Worm (Caenorhabditis elegans): Measurements from ENCODE around the gene tank-1.

Gene tank-1

ce11 chrV:1302090-1302489, 16.6 kb upstream of the tank-1 start:
- TF ChIP-seq ztf-4 (tag; optimal IDR thresholded peaks at IDR 0.05) (no peak), sem-4 (tag; optimal IDR thresholded peaks at IDR 0.05) (no peak), unc-55 (GFP tag; optimal IDR thresholded peaks at IDR 0.05) (no peak), lin-39 (tag; optimal IDR thresholded peaks at IDR 0.05) (no peak), peb-1 (tag; optimal IDR thresholded peaks at IDR 0.05) (no peak)

DNA sequence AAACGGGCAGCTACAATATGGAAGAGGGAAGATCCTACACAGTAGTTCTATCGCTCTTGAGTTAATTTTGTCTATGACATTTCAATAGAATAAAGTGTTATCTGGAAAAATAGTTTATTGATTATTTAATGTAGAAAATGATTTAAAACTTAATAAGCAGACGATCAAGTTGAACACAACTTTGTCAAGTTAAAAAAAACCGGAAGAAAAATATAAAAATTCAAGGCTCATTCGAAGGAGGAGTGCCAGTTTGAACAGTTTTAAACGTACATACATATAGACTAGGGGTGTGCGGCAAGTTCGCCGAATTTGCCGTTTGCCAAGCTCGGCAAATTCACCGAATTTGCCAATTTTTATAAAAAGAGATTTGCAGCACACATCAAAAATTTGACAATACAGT, 13.7 kb upstream of the tank-1 start, which contains the start of gene egl-2:
TSS of gene egl-2 (minus strand) at position 101 of the 400 bp plus-strand sequence.
- TF ChIP-seq nhr-23 (tag; optimal IDR thresholded peaks at IDR 0.05) (no peak), nhr-6 (tag; optimal IDR thresholded peaks at IDR 0.05) (no peak), mdl-1 (tag; optimal IDR thresholded peaks at IDR 0.05) (no peak), snpc-4 (tag; optimal IDR thresholded peaks at IDR 0.05) (no peak), lsy-2 (tag; optimal IDR thresholded peaks at IDR 0.05) (no peak), C34F6.9 (tag; optimal IDR thresholded peaks at IDR 0.05) (no peak), ceh-16 (tag; optimal IDR thresholded peaks at IDR 0.05) (no peak), nhr-25 (tag; optimal IDR thresholded peaks at IDR 0.05) (no peak), blmp-1 (tag; optimal IDR thresholded peaks at IDR 0.05; ENCODE audit: insufficient read depth) (no peak), elt-1 (tag; optimal IDR thresholded peaks at IDR 0.05) (no peak), egl-27 (tag; optimal IDR thresholded peaks at IDR 0.05) (no peak), ZK546.5 (tag; optimal IDR thresholded peaks at IDR 0.05) (no peak), skn-1 (tag; optimal IDR thresholded peaks at IDR 0.05) (no peak), sem-4 (tag; optimal IDR thresholded peaks at IDR 0.05) (no peak), unc-62 (GFP tag; optimal IDR thresholded peaks at IDR 0.05) (no peak), elt-3 (tag; optimal IDR thresholded peaks at IDR 0.05) (no peak)

DNA sequence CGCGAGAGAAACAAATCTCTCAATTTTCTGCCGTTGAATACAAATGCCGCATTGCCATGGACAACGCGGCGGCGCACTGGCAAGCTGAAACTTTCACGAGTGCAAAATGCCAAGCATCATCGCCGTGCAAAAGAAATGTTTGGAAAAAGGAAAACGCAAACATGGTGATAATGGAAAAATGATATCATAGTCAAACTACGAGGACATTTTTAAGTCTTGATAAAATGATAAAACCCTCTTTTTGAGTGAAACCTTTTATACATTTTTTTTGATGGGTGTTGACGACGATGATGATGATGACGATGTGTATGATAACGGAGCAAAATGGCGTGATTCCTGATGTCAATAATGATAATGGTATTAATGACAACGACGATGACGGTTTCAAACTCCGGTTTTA, 1.8 kb upstream of the tank-1 start:
- TF ChIP-seq peb-1 (tag; optimal IDR thresholded peaks at IDR 0.05) (no peak), nhr-129 (tag; optimal IDR thresholded peaks at IDR 0.05) (no peak), blmp-1 (tag; optimal IDR thresholded peaks at IDR 0.05; ENCODE audit: insufficient read depth) (no peak), nhr-6 (tag; optimal IDR thresholded peaks at IDR 0.05) (no peak), egl-27 (tag; optimal IDR thresholded peaks at IDR 0.05) (no peak), nhr-77 (tag; optimal IDR thresholded peaks at IDR 0.05) (no peak), snpc-4 (tag; optimal IDR thresholded peaks at IDR 0.05) (no peak), sma-9 (GFP tag; optimal IDR thresholded peaks at IDR 0.05) (peak; percentile 38), sma-9 (tag; optimal IDR thresholded peaks at IDR 0.05) (no peak), ceh-16 (tag; optimal IDR thresholded peaks at IDR 0.05) (no peak), gmeb-1 (tag; optimal IDR thresholded peaks at IDR 0.05) (no peak), R02D3.7 (tag; optimal IDR thresholded peaks at IDR 0.05) (no peak), mbf-1 (tag; optimal IDR thresholded peaks at IDR 0.05) (no peak), mab-5 (tag; optimal IDR thresholded peaks at IDR 0.05) (no peak), fos-1 (tag; optimal IDR thresholded peaks at IDR 0.05) (peak; percentile 4), ZK546.5 (tag; optimal IDR thresholded peaks at IDR 0.05) (no peak), nhr-25 (tag; optimal IDR thresholded peaks at IDR 0.05) (no peak)

DNA sequence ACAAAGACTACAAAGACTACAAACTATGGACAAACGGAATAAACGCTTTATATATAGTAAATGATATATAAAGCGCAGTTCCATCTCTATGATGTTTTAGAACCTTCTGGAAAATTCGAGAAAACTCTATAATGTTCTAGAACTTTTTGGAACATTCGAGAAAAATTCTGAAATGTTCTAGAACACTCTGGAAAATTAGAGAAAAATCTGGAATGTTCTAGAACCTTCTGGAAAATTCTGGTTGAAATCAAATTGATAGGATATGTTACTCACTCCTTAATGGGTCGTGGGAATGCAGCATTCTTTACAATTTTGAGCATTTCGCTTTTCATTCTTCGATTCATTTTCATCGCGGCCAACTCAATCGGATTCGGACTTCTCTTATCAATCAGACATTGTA, 7.0 kb downstream of the tank-1 start:
- no peak for TF ChIP-seq elt-1 (tag; optimal IDR thresholded peaks at IDR 0.05)
- TF ChIP-seq snpc-4 (tag; optimal IDR thresholded peaks at IDR 0.05), result no peak
- TF ChIP-seq ceh-82 (tag; optimal IDR thresholded peaks at IDR 0.05), result no peak
- TF ChIP-seq C34F6.9 (tag; optimal IDR thresholded peaks at IDR 0.05), result no peak
- TF ChIP-seq nhr-129 (tag; optimal IDR thresholded peaks at IDR 0.05), result no peak
- no peak for TF ChIP-seq ceh-16 (tag; optimal IDR thresholded peaks at IDR 0.05)
- no peak for TF ChIP-seq skn-1 (tag; optimal IDR thresholded peaks at IDR 0.05)
- no peak for TF ChIP-seq lin-11 (tag; optimal IDR thresholded peaks at IDR 0.05)

DNA sequence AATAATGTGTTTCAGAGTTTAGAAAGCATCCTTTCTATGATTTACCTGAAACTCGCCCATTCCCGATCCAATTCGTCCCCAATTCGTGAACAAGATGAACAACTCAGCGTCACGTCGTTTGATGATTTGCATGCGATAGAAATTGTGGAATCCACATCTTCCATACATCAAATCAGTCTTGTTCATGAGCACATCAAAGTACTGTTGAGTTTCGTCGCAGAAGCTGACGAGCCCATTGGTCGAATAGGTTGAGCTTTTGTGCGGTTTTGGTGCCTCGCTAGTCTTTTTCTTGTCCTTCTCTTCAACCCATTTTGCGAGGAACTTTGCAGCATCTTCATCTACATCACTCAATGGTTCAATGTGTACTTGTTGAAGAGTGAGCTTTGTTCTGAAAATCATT, 7.6 kb downstream of the tank-1 start:
- TF ChIP-seq fos-1 (tag; optimal IDR thresholded peaks at IDR 0.05), result no peak
- TF ChIP-seq mdl-1 (tag; optimal IDR thresholded peaks at IDR 0.05), result no peak
- TF ChIP-seq skn-1 (tag; optimal IDR thresholded peaks at IDR 0.05), result no peak
- no peak for TF ChIP-seq lin-13 (GFP tag; optimal IDR thresholded peaks at IDR 0.05)
- no peak for TF ChIP-seq sem-4 (tag; optimal IDR thresholded peaks at IDR 0.05)
- no peak for TF ChIP-seq crh-2 (tag; optimal IDR thresholded peaks at IDR 0.05)
- no peak for TF ChIP-seq peb-1 (tag; optimal IDR thresholded peaks at IDR 0.05)
- no peak for TF ChIP-seq ztf-4 (tag; optimal IDR thresholded peaks at IDR 0.05)
- TF ChIP-seq ztf-11 (tag; optimal IDR thresholded peaks at IDR 0.05), result no peak
- TF ChIP-seq elt-1 (tag; optimal IDR thresholded peaks at IDR 0.05), result no peak
- TF ChIP-seq ceh-16 (tag; optimal IDR thresholded peaks at IDR 0.05), result no peak
- TF ChIP-seq mbf-1 (tag; optimal IDR thresholded peaks at IDR 0.05), result no peak
- no peak for TF ChIP-seq nhr-21 (tag; optimal IDR thresholded peaks at IDR 0.05)
- no peak for TF ChIP-seq nhr-10 (tag; optimal IDR thresholded peaks at IDR 0.05)
- no peak for TF ChIP-seq lin-39 (tag; optimal IDR thresholded peaks at IDR 0.05)
- TF ChIP-seq nhr-12 (tag; optimal IDR thresholded peaks at IDR 0.05), result no peak
- no peak for TF ChIP-seq gmeb-1 (tag; optimal IDR thresholded peaks at IDR 0.05)
